Worm (Caenorhabditis elegans): ENCODE data around the gene clec-59.

- TF ChIP-seq ama-1 (optimal IDR thresholded peaks at IDR 0.05) = no peak
- no peak for TF ChIP-seq hnd-1 (tag; optimal IDR thresholded peaks at IDR 0.05)
- no peak for TF ChIP-seq flt-1 (GFP tag; IDR thresholded peaks at IDR 0.05)
- TF ChIP-seq tra-4 (tag; optimal IDR thresholded peaks at IDR 0.05) = no peak
- TF ChIP-seq sea-1 (GFP tag; conservative IDR thresholded peaks at IDR 0.05) = no peak
- no peak for TF ChIP-seq tbx-11 (GFP tag; IDR thresholded peaks at IDR 0.05)
- TF ChIP-seq ceh-13 (GFP tag; optimal IDR thresholded peaks at IDR 0.05) = no peak
These were observed 9.1 kb downstream of the clec-59 start, which contains the start of gene clec-143 for ce11 chrII:10470159-10470558.
